Worm (Caenorhabditis elegans): Measurements from ENCODE around the gene pdtf-1.

Gene pdtf-1

DNA sequence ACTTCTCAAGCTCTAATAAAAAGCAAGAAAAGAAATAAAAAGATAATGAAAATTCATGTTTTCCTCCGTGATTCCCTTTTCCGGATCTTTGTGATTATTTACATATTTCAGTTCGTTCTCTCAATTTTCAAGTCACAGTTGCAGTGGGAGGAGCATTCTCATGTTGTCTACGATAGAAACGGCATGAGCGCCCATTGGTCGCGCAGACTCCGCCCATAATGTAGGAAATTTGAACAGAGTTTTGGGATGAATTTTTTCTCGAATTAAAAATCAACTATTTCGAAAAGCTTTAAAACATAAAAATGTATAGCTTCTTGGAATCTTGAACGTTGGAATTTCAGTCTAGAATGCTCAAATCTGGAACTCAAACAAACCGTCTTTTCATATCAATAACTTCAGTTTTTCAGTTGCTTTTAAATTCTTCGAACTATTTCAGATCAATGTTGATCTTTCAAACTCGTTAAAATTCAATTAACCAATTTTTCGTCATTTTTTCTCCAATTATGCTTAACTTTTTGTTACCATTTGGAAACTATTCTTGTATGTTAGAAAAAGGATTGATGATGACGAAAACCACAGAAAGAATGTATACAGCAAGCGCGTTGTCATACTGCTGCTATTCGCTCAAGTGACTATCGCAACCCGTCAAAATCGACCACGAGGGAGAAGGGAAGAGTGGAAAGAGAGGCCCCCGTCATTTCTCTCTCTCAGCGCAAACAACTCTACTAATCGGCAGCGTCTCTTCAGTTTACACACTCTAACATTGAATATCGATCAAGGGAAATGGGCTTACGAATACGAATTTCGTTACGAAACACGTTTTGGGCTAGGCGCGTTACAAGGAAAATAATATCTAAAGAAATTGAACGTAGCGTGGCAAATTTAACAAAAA is 1.0 kb upstream of the pdtf-1 start:
- TF ChIP-seq elt-3 (tag; optimal IDR thresholded peaks at IDR 0.05), result peak in 1 of 3 experiments; percentile 10
- peak; percentile 64 for TF ChIP-seq skn-1 (tag; optimal IDR thresholded peaks at IDR 0.05)
- TF ChIP-seq nhr-237 (tag; optimal IDR thresholded peaks at IDR 0.05), result no peak
- TF ChIP-seq fkh-2 (tag; optimal IDR thresholded peaks at IDR 0.05), result peak; percentile 42
- TF ChIP-seq nhr-25 (tag; optimal IDR thresholded peaks at IDR 0.05), result peak; percentile 86
- no peak for TF ChIP-seq nhr-12 (tag; optimal IDR thresholded peaks at IDR 0.05)
- peak; percentile 81 for TF ChIP-seq pha-4 (tag; optimal IDR thresholded peaks at IDR 0.05)
- TF ChIP-seq nhr-77 (tag; optimal IDR thresholded peaks at IDR 0.05), result no peak
- TF ChIP-seq lsy-12 (tag; optimal IDR thresholded peaks at IDR 0.05), result peak; percentile 58
- TF ChIP-seq tbx-2 (tag; optimal IDR thresholded peaks at IDR 0.05), result peak; percentile 57
- TF ChIP-seq sea-2 (GFP tag; optimal IDR thresholded peaks at IDR 0.05), result no peak
- no peak for TF ChIP-seq ceh-9 (tag; optimal IDR thresholded peaks at IDR 0.05)
- TF ChIP-seq ceh-82 (tag; optimal IDR thresholded peaks at IDR 0.05), result peak; percentile 31
- TF ChIP-seq nhr-43 (tag; optimal IDR thresholded peaks at IDR 0.05; ENCODE audit: poor library complexity, severe bottlenecking), result peak; percentile 79
- peak; percentile 64 for TF ChIP-seq mdl-1 (tag; optimal IDR thresholded peaks at IDR 0.05)
- TF ChIP-seq mml-1 (tag; optimal IDR thresholded peaks at IDR 0.05), result no peak
- TF ChIP-seq zag-1 (tag; optimal IDR thresholded peaks at IDR 0.05), result no peak
- peak; percentile 67 for TF ChIP-seq R02D3.7 (tag; optimal IDR thresholded peaks at IDR 0.05)
- peak; percentile 21 for TF ChIP-seq egl-27 (tag; optimal IDR thresholded peaks at IDR 0.05)
- peak; percentile 78 for TF ChIP-seq lin-39 (tag; optimal IDR thresholded peaks at IDR 0.05)
- TF ChIP-seq elt-2 (tag; optimal IDR thresholded peaks at IDR 0.05), result peak; percentile 35
- peak; percentile 99 for TF ChIP-seq ama-1 (optimal IDR thresholded peaks at IDR 0.05)
- peak; percentile 52 for TF ChIP-seq jun-1 (tag; optimal IDR thresholded peaks at IDR 0.05)
- no peak for TF ChIP-seq daf-12 (tag; optimal IDR thresholded peaks at IDR 0.05)
- TF ChIP-seq lin-15B (tag; optimal IDR thresholded peaks at IDR 0.05), result peak; percentile 52
- TF ChIP-seq ceh-28 (tag; optimal IDR thresholded peaks at IDR 0.05), result peak; percentile 81
- TF ChIP-seq pqm-1 (tag; optimal IDR thresholded peaks at IDR 0.05), result no peak
- TF ChIP-seq snpc-4 (tag; optimal IDR thresholded peaks at IDR 0.05), result peak; percentile 78
- TF ChIP-seq aly-2 (tag; optimal IDR thresholded peaks at IDR 0.05), result peak; percentile 78
- peak; percentile 72 for TF ChIP-seq unc-62 (GFP tag; optimal IDR thresholded peaks at IDR 0.05)
- TF ChIP-seq nhr-23 (tag; optimal IDR thresholded peaks at IDR 0.05), result peak; percentile 78
- peak; percentile 21 for TF ChIP-seq ceh-16 (tag; optimal IDR thresholded peaks at IDR 0.05)
- peak; percentile 16 for TF ChIP-seq ztf-4 (tag; optimal IDR thresholded peaks at IDR 0.05)
- peak; percentile 100 for TF ChIP-seq nfya-1 (tag; optimal IDR thresholded peaks at IDR 0.05; ENCODE audit: insufficient read depth)

DNA sequence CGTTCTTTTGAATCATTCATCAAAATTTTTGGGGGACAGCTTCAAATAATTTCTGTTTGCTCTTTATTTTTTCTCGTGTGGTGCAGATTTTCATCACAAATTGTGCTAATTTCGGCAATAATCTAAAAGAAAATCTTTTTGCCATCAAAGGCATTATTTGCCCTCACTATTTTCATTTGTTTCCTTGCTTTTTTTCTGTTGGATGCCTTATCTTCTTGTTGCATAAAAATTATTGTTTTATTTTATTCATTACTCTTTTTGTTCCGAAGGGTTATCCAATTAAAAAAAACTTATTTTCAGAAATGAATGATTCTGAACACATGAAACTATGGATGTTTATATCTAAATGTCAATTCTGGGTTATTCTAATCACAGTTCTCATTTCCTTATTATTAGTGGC is 14.1 kb downstream of the pdtf-1 start, which contains the start of gene T01B11.1:
TSS of gene T01B11.1 (plus strand) at position 301 of the 400 bp plus-strand sequence.
- TF ChIP-seq mml-1 (tag; optimal IDR thresholded peaks at IDR 0.05), result no peak
- no peak for TF ChIP-seq lsy-12 (tag; optimal IDR thresholded peaks at IDR 0.05)
- no peak for TF ChIP-seq egl-27 (tag; optimal IDR thresholded peaks at IDR 0.05)
- TF ChIP-seq pha-4 (tag; optimal IDR thresholded peaks at IDR 0.05), result no peak
- no peak for TF ChIP-seq elt-3 (tag; optimal IDR thresholded peaks at IDR 0.05)
- no peak for TF ChIP-seq sea-2 (GFP tag; optimal IDR thresholded peaks at IDR 0.05)
- no peak for TF ChIP-seq nhr-12 (tag; optimal IDR thresholded peaks at IDR 0.05)
- no peak for TF ChIP-seq hmg-11 (tag; optimal IDR thresholded peaks at IDR 0.05)
- no peak for TF ChIP-seq R02D3.7 (tag; optimal IDR thresholded peaks at IDR 0.05)
- no peak for TF ChIP-seq ceh-82 (tag; optimal IDR thresholded peaks at IDR 0.05)
- TF ChIP-seq pqm-1 (tag; optimal IDR thresholded peaks at IDR 0.05), result no peak
- TF ChIP-seq mdl-1 (tag; optimal IDR thresholded peaks at IDR 0.05), result no peak
- TF ChIP-seq fkh-10 (GFP tag; optimal IDR thresholded peaks at IDR 0.05), result no peak
- no peak for TF ChIP-seq aly-2 (tag; optimal IDR thresholded peaks at IDR 0.05)
- TF ChIP-seq ztf-4 (tag; optimal IDR thresholded peaks at IDR 0.05), result no peak
- TF ChIP-seq ama-1 (optimal IDR thresholded peaks at IDR 0.05), result no peak
- no peak for TF ChIP-seq nhr-11 (tag; optimal IDR thresholded peaks at IDR 0.05)
- no peak for TF ChIP-seq egl-5 (tag; optimal IDR thresholded peaks at IDR 0.05)
- no peak for TF ChIP-seq nhr-76 (tag; optimal IDR thresholded peaks at IDR 0.05)
- no peak for TF ChIP-seq skn-1 (tag; optimal IDR thresholded peaks at IDR 0.05)
